Worm (Caenorhabditis elegans) whole organism, L4/young adult: ENCODE results near the gene B0454.8.

ENCODE experiments used
- W03F9.2 ChIP-seq: fragments of 150-350 bp; optimal IDR thresholded peaks from 2 replicates; lab custom pipeline; 2014; ENCODE audit warnings: missing biosample characterization, missing genetic modification characterization
- dao-5 ChIP-seq: sonication (generic microtip); optimal IDR thresholded peaks from 2 replicates; lab custom pipeline; 2016; ENCODE audit warnings: missing genotype, missing genetic modification characterization, moderate library complexity, missing compliant biosample characterization

ce11 chrII:3012133-3012532 is 31.1 kb downstream of the B0454.8 start, which contains the start of gene C41H7.9:
- TF ChIP-seq dao-5 (tag; lab: Kevin White, UChicago) (no peak), W03F9.2 (tag; lab: Kevin White, UChicago) (no peak)
